Fruit fly (Drosophila melanogaster) whole organism, embryonic: ENCODE data around the gene Polr2I.
A peak's percentile ranks its signal among the peaks of the same experiment; 100 is the strongest.

ENCODE experiments used
- Ada2b ChIP-seq: fragments of 200-800 bp; sonication (Bioruptor generic); IDR thresholded peaks from 2 replicates; pipeline ENCODE4 v1.3.6; 2022; ENCODE audit warnings: missing biosample characterization, missing genetic modification characterization
- B-H2 ChIP-seq: fragments of 200-800 bp; sonication (Bioruptor generic); optimal IDR thresholded peaks from 2 replicates; lab custom pipeline; 2018; ENCODE audit warnings: missing biosample characterization, mild to moderate bottlenecking, missing genetic modification characterization
- BEAF-32 ChIP-seq: fragments of 200-800 bp; sonication (Bioruptor generic); optimal IDR thresholded peaks from 3 replicates; lab custom pipeline; 2017; ENCODE audit warnings: missing biosample characterization, missing genetic modification characterization, mild to moderate bottlenecking, moderate library complexity, missing genetic modification reagents
- Bteb2 ChIP-seq: fragments of 200-800 bp; sonication (Bioruptor generic); optimal IDR thresholded peaks from 2 replicates; lab custom pipeline; 2016; ENCODE audit warnings: missing biosample characterization, missing genetic modification characterization
- CG12104 ChIP-seq: fragments of 200-800 bp; sonication (Bioruptor generic); optimal IDR thresholded peaks from 3 replicates; lab custom pipeline; 2016; ENCODE audit warnings: missing biosample characterization, missing genetic modification characterization
- CG12155 ChIP-seq: fragments of 200-800 bp; sonication (Bioruptor generic); optimal IDR thresholded peaks from 3 replicates; lab custom pipeline; 2016; ENCODE audit warnings: missing biosample characterization, missing genetic modification characterization
- CG12236 ChIP-seq: fragments of 200-800 bp; sonication (Bioruptor generic); optimal IDR thresholded peaks from 2 replicates; lab custom pipeline; 2016; ENCODE audit warnings: missing biosample characterization, missing genetic modification characterization
- CG12299 ChIP-seq: fragments of 200-800 bp; sonication (Bioruptor generic); optimal IDR thresholded peaks from 2 replicates; lab custom pipeline; 2018; ENCODE audit warnings: missing biosample characterization, mild to moderate bottlenecking, missing genetic modification characterization
- CG15514 ChIP-seq: fragments of 200-800 bp; sonication (Bioruptor generic); optimal IDR thresholded peaks from 3 replicates; lab custom pipeline; 2017; ENCODE audit warnings: missing biosample characterization, missing genetic modification characterization, mild to moderate bottlenecking, moderate library complexity, missing genetic modification reagents
- CG1602 ChIP-seq: fragments of 200-800 bp; sonication (Bioruptor generic); optimal IDR thresholded peaks from 3 replicates; lab custom pipeline; 2016; ENCODE audit warnings: missing biosample characterization, missing genetic modification characterization
- CG16813 ChIP-seq: fragments of 200-800 bp; sonication (Bioruptor generic); IDR thresholded peaks from 3 replicates; pipeline ENCODE4 v1.3.6; 2022; ENCODE audit warnings: missing biosample characterization, missing genetic modification characterization; ENCODE audit not compliant: partially characterized antibody
- CG16815 ChIP-seq: fragments of 200-800 bp; sonication (Bioruptor generic); optimal IDR thresholded peaks from 3 replicates; lab custom pipeline; 2017; ENCODE audit warnings: missing biosample characterization, mild to moderate bottlenecking, missing genetic modification characterization
- CG17802 ChIP-seq: fragments of 200-800 bp; sonication (Bioruptor generic); optimal IDR thresholded peaks from 2 replicates; lab custom pipeline; 2018; ENCODE audit warnings: missing biosample characterization, mild to moderate bottlenecking, missing genetic modification characterization, moderate library complexity
- CG17912 ChIP-seq: fragments of 200-800 bp; sonication (Bioruptor generic); optimal IDR thresholded peaks from 2 replicates; lab custom pipeline; 2018; ENCODE audit warnings: missing biosample characterization, mild to moderate bottlenecking, missing genetic modification characterization
- CG2120 ChIP-seq: fragments of 200-800 bp; sonication (Bioruptor generic); optimal IDR thresholded peaks from 3 replicates; lab custom pipeline; 2016; ENCODE audit warnings: missing biosample characterization, missing genetic modification characterization
- CG2129 ChIP-seq: fragments of 200-800 bp; sonication (Bioruptor generic); IDR thresholded peaks from 2 replicates; pipeline ENCODE4 v1.3.6; 2022; ENCODE audit warnings: missing biosample characterization, missing genetic modification characterization; ENCODE audit not compliant: partially characterized antibody
- CG2889 ChIP-seq: fragments of 200-800 bp; sonication (Bioruptor generic); IDR thresholded peaks from 3 replicates; pipeline ENCODE4 v1.3.6; 2022; ENCODE audit warnings: missing biosample characterization, missing genetic modification characterization
- CG32767 ChIP-seq: fragments of 200-800 bp; sonication (Bioruptor generic); IDR thresholded peaks from 2 replicates; pipeline ENCODE4 v1.3.6; 2022; ENCODE audit warnings: missing biosample characterization, missing genetic modification characterization
- CG3407 ChIP-seq: fragments of 200-800 bp; sonication (Bioruptor generic); optimal IDR thresholded peaks from 2 replicates; lab custom pipeline; 2018; ENCODE audit warnings: missing biosample characterization, mild to moderate bottlenecking, missing genetic modification characterization
- CG3838 ChIP-seq: fragments of 200-800 bp; sonication (Bioruptor generic); optimal IDR thresholded peaks from 3 replicates; lab custom pipeline; 2016; ENCODE audit warnings: missing biosample characterization, missing genetic modification characterization
- CG4820 ChIP-seq: fragments of 200-800 bp; sonication (Bioruptor generic); optimal IDR thresholded peaks from 3 replicates; lab custom pipeline; 2016; ENCODE audit warnings: missing biosample characterization, missing genetic modification characterization
- CG6654 ChIP-seq: fragments of 200-800 bp; sonication (Bioruptor generic); optimal IDR thresholded peaks from 2 replicates; lab custom pipeline; 2017; ENCODE audit warnings: missing biosample characterization, mild to moderate bottlenecking, missing genetic modification characterization
- CG6683 ChIP-seq: fragments of 200-800 bp; sonication (Bioruptor generic); optimal IDR thresholded peaks from 2 replicates; lab custom pipeline; 2017; ENCODE audit warnings: missing biosample characterization, mild to moderate bottlenecking, missing genetic modification characterization, missing genetic modification reagents
- CG7987 ChIP-seq: fragments of 200-800 bp; sonication (Bioruptor generic); optimal IDR thresholded peaks from 2 replicates; lab custom pipeline; 2018; ENCODE audit warnings: missing biosample characterization, mild to moderate bottlenecking, missing genetic modification characterization, moderate library complexity
- CG9797 ChIP-seq: fragments of 200-800 bp; sonication (Bioruptor generic); optimal IDR thresholded peaks from 3 replicates; lab custom pipeline; 2018; ENCODE audit warnings: missing biosample characterization, mild to moderate bottlenecking, missing genetic modification characterization
- Dip2 ChIP-seq: fragments of 200-800 bp; sonication (Bioruptor generic); IDR thresholded peaks from 2 replicates; pipeline ENCODE4 v1.3.6; 2022; ENCODE audit warnings: missing biosample characterization, missing genetic modification characterization
- Eip74EF ChIP-seq, 2 experiments: fragments of 200-800 bp in 1 of 2; fragments of >200 bp in 1 of 2; sonication (Bioruptor generic) in 1 of 2; optimal IDR thresholded peaks; 2 replicates each; lab custom pipeline; 2017 to 2019; ENCODE audit warnings: missing biosample characterization in 2 of 2, missing genetic modification characterization in 2 of 2, mild to moderate bottlenecking in 1 of 2, moderate library complexity in 1 of 2
- Gsc ChIP-seq: fragments of 200-800 bp; sonication (Bioruptor generic); IDR thresholded peaks from 2 replicates; pipeline ENCODE4 v1.3.6; 2022; ENCODE audit warnings: missing biosample characterization, missing genetic modification characterization
- Hr39 ChIP-seq: fragments of >200 bp; optimal IDR thresholded peaks from 2 replicates; lab custom pipeline; 2017
- Kr ChIP-seq: fragments of 200-800 bp; sonication (Bioruptor generic); optimal IDR thresholded peaks from 2 replicates; lab custom pipeline; 2017; ENCODE audit warnings: missing biosample characterization, mild to moderate bottlenecking, missing genetic modification characterization
- Mrtf ChIP-seq: fragments of 200-800 bp; sonication (Bioruptor generic); IDR thresholded peaks from 3 replicates; pipeline ENCODE4 v1.3.6; 2022; ENCODE audit warnings: missing biosample characterization, missing genetic modification characterization
- Pdp1 ChIP-seq, 2 experiments: fragments of 200-800 bp; sonication (Bioruptor generic); optimal IDR thresholded peaks; 3 replicates each; lab custom pipeline; 2016; ENCODE audit warnings: missing biosample characterization in 2 of 2, missing genetic modification characterization in 2 of 2, mild to moderate bottlenecking in 1 of 2, moderate library complexity in 1 of 2
- Ptx1 ChIP-seq: fragments of 200-800 bp; sonication (Bioruptor generic); IDR thresholded peaks from 2 replicates; pipeline ENCODE4 v1.3.6; 2022; ENCODE audit warnings: missing biosample characterization, missing genetic modification characterization
- Ravus ChIP-seq: fragments of 200-800 bp; sonication (Bioruptor generic); IDR thresholded peaks from 2 replicates; pipeline ENCODE4 v1.3.6; 2022; ENCODE audit warnings: missing biosample characterization, missing genetic modification characterization
- Side ChIP-seq: fragments of 200-800 bp; sonication (Bioruptor generic); optimal IDR thresholded peaks from 2 replicates; lab custom pipeline; 2016; ENCODE audit warnings: missing biosample characterization, missing genetic modification characterization
- Sry-β ChIP-seq: fragments of 200-800 bp; sonication (Bioruptor generic); optimal IDR thresholded peaks from 2 replicates; lab custom pipeline; 2018; ENCODE audit warnings: missing biosample characterization, mild to moderate bottlenecking, missing genetic modification characterization, moderate library complexity
- Tbp ChIP-seq: fragments of >200 bp; optimal IDR thresholded peaks from 2 replicates; lab custom pipeline; 2018; ENCODE audit warnings: missing biosample characterization, missing genetic modification characterization
- bab2 ChIP-seq: fragments of 200-800 bp; sonication (Bioruptor generic); optimal IDR thresholded peaks from 2 replicates; lab custom pipeline; 2016; ENCODE audit warnings: missing biosample characterization, missing genetic modification characterization
- bcd ChIP-seq: fragments of 200-800 bp; sonication (Bioruptor generic); optimal IDR thresholded peaks from 2 replicates; lab custom pipeline; 2017; ENCODE audit warnings: missing biosample characterization, mild to moderate bottlenecking, missing genetic modification characterization
- chm ChIP-seq: fragments of 200-800 bp; sonication (Bioruptor generic); IDR thresholded peaks from 2 replicates; pipeline ENCODE4 v1.3.6; 2022; ENCODE audit warnings: missing biosample characterization, missing genetic modification characterization
- ftz-f1 ChIP-seq: fragments of 200-800 bp; sonication (Bioruptor generic); optimal IDR thresholded peaks from 2 replicates; lab custom pipeline; 2016; ENCODE audit warnings: missing biosample characterization, missing genetic modification characterization
- h ChIP-seq: fragments of >200 bp; optimal IDR thresholded peaks from 2 replicates; lab custom pipeline; 2017
- hkb ChIP-seq, 2 experiments: fragments of 200-800 bp in 1 of 2; fragments of >200 bp in 1 of 2; sonication (Bioruptor generic) in 1 of 2; IDR thresholded peaks in 1 of 2; optimal IDR thresholded peaks in 1 of 2; 2 replicates each; pipeline versions ENCODE4 v1.3.6 to Lab custom; 2017 to 2022; ENCODE audit warnings: missing biosample characterization in 1 of 2, missing genetic modification characterization in 1 of 2
- knrl ChIP-seq: fragments of 200-800 bp; sonication (Bioruptor generic); IDR thresholded peaks from 3 replicates; pipeline ENCODE4 v1.3.6; 2022; ENCODE audit warnings: missing biosample characterization, missing genetic modification characterization; ENCODE audit not compliant: partially characterized antibody
- mam ChIP-seq: fragments of 200-800 bp; sonication (Bioruptor generic); optimal IDR thresholded peaks from 3 replicates; lab custom pipeline; 2016; ENCODE audit warnings: missing biosample characterization, missing genetic modification characterization
- org-1 ChIP-seq: fragments of 200-800 bp; sonication (Bioruptor generic); optimal IDR thresholded peaks from 2 replicates; lab custom pipeline; 2017; ENCODE audit warnings: missing biosample characterization, missing genetic modification characterization
- peb ChIP-seq: fragments of 200-800 bp; sonication (Bioruptor generic); IDR thresholded peaks from 2 replicates; pipeline ENCODE4 v1.3.6; 2022; ENCODE audit warnings: missing biosample characterization, missing genetic modification characterization
- ro ChIP-seq: fragments of 200-800 bp; sonication (Bioruptor generic); IDR thresholded peaks from 2 replicates; pipeline ENCODE4 v1.3.6; 2022; ENCODE audit warnings: missing biosample characterization, missing genetic modification characterization
- ssp ChIP-seq: fragments of 200-800 bp; sonication (Bioruptor generic); IDR thresholded peaks from 2 replicates; pipeline ENCODE4 v1.3.6; 2022; ENCODE audit warnings: missing biosample characterization, missing genetic modification characterization
- stwl ChIP-seq: fragments of 200-800 bp; sonication (Bioruptor generic); optimal IDR thresholded peaks from 3 replicates; lab custom pipeline; 2018; ENCODE audit warnings: missing biosample characterization, mild to moderate bottlenecking, missing genetic modification characterization, moderate library complexity

Polr2I gene

dm6 chr3R:14298078-14298896 is 10.6 kb upstream of the Polr2I start (continued):
- TF ChIP-seq hkb (optimal IDR thresholded peaks at IDR 0.05; lab: Kevin White, UChicago) (no peak), hkb (GFP tag; IDR thresholded peaks at IDR 0.05; lab: Robert Waterston, UW) (no peak), CG2120 (GFP tag; lab: Kevin White, UChicago) (no peak), CG17802 (no peak), CG16813 (GFP tag; lab: Robert Waterston, UW) (0 out of 3 replicates have a peak, but pooled peaks have one; percentile 10), Pdp1 (GFP tag; optimal IDR thresholded peaks at IDR 0.05; lab: Kevin White, UChicago) (no peak), Mrtf (no peak), CG3838 (GFP tag; lab: Kevin White, UChicago) (no peak), CG15514 (GFP tag; lab: Kevin White, UChicago) (peak; percentile 34), CG2889 (GFP tag; lab: Robert Waterston, UW) (no peak), CG17912 (GFP tag; lab: Kevin White, UChicago) (no peak), bcd (GFP tag; lab: Kevin White, UChicago) (no peak), peb (GFP tag; lab: Robert Waterston, UW) (no peak), Kr (GFP tag; lab: Kevin White, UChicago) (no peak), Dip2 (GFP tag; lab: Robert Waterston, UW) (no peak), CG2129 (GFP tag; lab: Robert Waterston, UW) (no peak), org-1 (no peak), stwl (peak; percentile 18), Ada2b (GFP tag; lab: Robert Waterston, UW) (no peak), Sry-β (no peak), B-H2 (GFP tag; lab: Kevin White, UChicago) (no peak), CG12104 (no peak), CG12236 (no peak), Eip74EF (GFP tag; optimal IDR thresholded peaks at IDR 0.05; lab: Kevin White, UChicago) (no peak), ssp (GFP tag; lab: Robert Waterston, UW) (no peak), knrl (GFP tag; lab: Robert Waterston, UW) (0 out of 3 replicates have a peak, but pooled peaks have one; percentile 23), h (no peak), CG12299 (tag; lab: Kevin White, UChicago) (no peak), BEAF-32 (GFP tag; lab: Kevin White, UChicago) (peak; percentile 29), Side (GFP tag; lab: Kevin White, UChicago) (peak; percentile 4), Tbp (GFP tag; lab: Kevin White, UChicago) (no peak), ro (GFP tag; lab: Robert Waterston, UW) (no peak), CG4820 (GFP tag; lab: Kevin White, UChicago) (no peak), Ravus (GFP tag; lab: Robert Waterston, UW) (no peak), CG1602 (GFP tag; lab: Kevin White, UChicago) (no peak), Ptx1 (GFP tag; lab: Robert Waterston, UW) (no peak), CG3407 (no peak), Gsc (no peak), Bteb2 (GFP tag; lab: Kevin White, UChicago) (no peak), chm (GFP tag; lab: Robert Waterston, UW) (peak; percentile 58; the same call in 1 of the 2 replicates), ftz-f1 (GFP tag; lab: Kevin White, UChicago) (no peak), CG16815 (GFP tag; lab: Kevin White, UChicago) (no peak), CG9797 (GFP tag; lab: Kevin White, UChicago) (peak; percentile 32), Hr39 (lab: Kevin White, UChicago) (no peak), bab2 (GFP tag; lab: Kevin White, UChicago) (no peak), CG6654 (no peak), CG6683 (GFP tag; lab: Kevin White, UChicago) (no peak), CG12155 (GFP tag; lab: Kevin White, UChicago) (no peak), CG7987 (GFP tag; lab: Kevin White, UChicago) (no peak), mam (GFP tag; lab: Kevin White, UChicago) (no peak), CG32767 (GFP tag; lab: Robert Waterston, UW) (no peak)
